Worm (Caenorhabditis elegans): ENCODE results near the gene egas-1.

ce11 chrV:18670017-18670416 lies 29.9 kb downstream of the egas-1 start, which contains the start of gene Y69H2.10:
- no peak for TF ChIP-seq ama-1 (optimal IDR thresholded peaks at IDR 0.05)
- no peak for TF ChIP-seq ceh-36 (tag; optimal IDR thresholded peaks at IDR 0.05)
- no peak for TF ChIP-seq scrt-1 (GFP tag; IDR thresholded peaks at IDR 0.05)
- TF ChIP-seq ceh-13 (GFP tag; optimal IDR thresholded peaks at IDR 0.05) = no peak
- no peak for TF ChIP-seq hmbx-1 (tag; optimal IDR thresholded peaks at IDR 0.05)
- no peak for TF ChIP-seq B0310.2 (tag; optimal IDR thresholded peaks at IDR 0.05)
- TF ChIP-seq tra-4 (tag; optimal IDR thresholded peaks at IDR 0.05) = no peak
- TF ChIP-seq tbx-37 (GFP tag; conservative IDR thresholded peaks at IDR 0.05) = no peak
- no peak for TF ChIP-seq sea-1 (GFP tag; conservative IDR thresholded peaks at IDR 0.05)
- no peak for TF ChIP-seq tbx-11 (GFP tag; IDR thresholded peaks at IDR 0.05)
- TF ChIP-seq ets-7 (tag; optimal IDR thresholded peaks at IDR 0.05) = no peak
- TF ChIP-seq flt-1 (GFP tag; IDR thresholded peaks at IDR 0.05) = no peak
- no peak for TF ChIP-seq hnd-1 (tag; optimal IDR thresholded peaks at IDR 0.05)
- no peak for TF ChIP-seq aly-1 (tag; optimal IDR thresholded peaks at IDR 0.05)

Measured in whole organism, early embryonic.